Worm (Caenorhabditis elegans): ENCODE data around the gene ppfr-4.

ppfr-4 gene

DNA sequence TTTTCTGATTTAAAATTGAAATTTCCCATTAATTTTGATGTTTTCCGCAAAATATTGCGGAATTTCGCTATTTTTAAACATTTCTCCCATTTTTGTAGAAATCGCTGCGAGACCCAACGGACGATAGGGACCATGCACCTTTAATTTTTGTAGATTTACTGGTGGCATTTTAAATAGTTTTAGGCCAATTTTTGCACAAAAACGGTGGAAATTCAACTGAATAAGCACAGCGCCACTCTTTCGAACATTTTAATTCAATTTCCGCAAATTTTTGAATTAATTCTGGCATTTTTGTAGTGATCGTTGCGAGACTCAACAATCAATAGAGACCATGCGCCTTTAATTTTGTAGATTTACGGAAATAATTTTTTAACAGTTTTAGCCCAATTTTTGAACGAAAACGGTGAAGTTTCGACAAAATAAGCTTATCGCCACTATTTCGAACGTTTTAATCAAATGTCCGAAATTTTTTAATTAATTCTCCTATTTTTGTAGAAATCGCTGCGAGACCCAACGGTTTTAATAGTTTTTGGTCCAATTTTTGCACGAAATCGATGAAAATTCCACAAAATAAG lies 21.2 kb upstream of the ppfr-4 start:
- TF ChIP-seq D2030.7 (GFP tag; IDR thresholded peaks at IDR 0.05) (peak; percentile 53), dox-1 (GFP tag; IDR thresholded peaks at IDR 0.05) (no peak), F10E7.11 (tag; optimal IDR thresholded peaks at IDR 0.05) (no peak), lin-54 (GFP tag; optimal IDR thresholded peaks at IDR 0.05) (peak; percentile 64), egrh-3 (GFP tag; IDR thresholded peaks at IDR 0.05) (no peak), lin-40 (tag; optimal IDR thresholded peaks at IDR 0.05) (no peak), mcd-1 (GFP tag; IDR thresholded peaks at IDR 0.05) (peak; percentile 44; the same call in 1 of the 2 replicates), nhr-80 (tag; optimal IDR thresholded peaks at IDR 0.05) (no peak), nhr-90 (tag; optimal IDR thresholded peaks at IDR 0.05) (no peak), atf-7 (tag; optimal IDR thresholded peaks at IDR 0.05) (no peak), tlf-1 (GFP tag; optimal IDR thresholded peaks at IDR 0.05) (peak; percentile 41), Y95B8A.8 (GFP tag; IDR thresholded peaks at IDR 0.05) (no peak), snpc-3.4 (tag; optimal IDR thresholded peaks at IDR 0.05) (peak; percentile 72), pbrm-1 (GFP tag; IDR thresholded peaks at IDR 0.05) (no peak), die-1 (tag; optimal IDR thresholded peaks at IDR 0.05) (no peak), efl-1 (GFP tag; optimal IDR thresholded peaks at IDR 0.05) (peak; percentile 19), tbp1 (GFP tag; optimal IDR thresholded peaks at IDR 0.05) (no peak), tbx-9 (tag; optimal IDR thresholded peaks at IDR 0.05; ENCODE audit: borderline replicate concordance) (no peak), nfyb-1 (GFP tag; IDR thresholded peaks at IDR 0.05) (peak; percentile 61; the same call in 1 of the 2 replicates), B0019.2 (GFP tag; conservative IDR thresholded peaks at IDR 0.05) (no peak), snpc-1.1 (tag; optimal IDR thresholded peaks at IDR 0.05; ENCODE audit: insufficient read depth) (peak; percentile 26), hrde-1 (tag; optimal IDR thresholded peaks at IDR 0.05; ENCODE audit: borderline replicate concordance) (peak; percentile 53), C17E4.6 (GFP tag; IDR thresholded peaks at IDR 0.05) (0 out of 2 replicates have a peak, but pooled peaks have one; percentile 26), rcor-1 (GFP tag; IDR thresholded peaks at IDR 0.05) (peak; percentile 33; the same call in 1 of the 2 replicates), lsl-1 (GFP tag; optimal IDR thresholded peaks at IDR 0.05) (peak; percentile 97), madf-8 (GFP tag; conservative IDR thresholded peaks at IDR 0.05) (peak; percentile 64), lin-35 (GFP tag; optimal IDR thresholded peaks at IDR 0.05) (no peak), F49E8.2 (tag; optimal IDR thresholded peaks at IDR 0.05; ENCODE audit: insufficient read depth) (peak; percentile 10), B0336.3 (GFP tag; IDR thresholded peaks at IDR 0.05) (peak; percentile 65; the same call in 1 of the 2 replicates), mel-28 (tag; optimal IDR thresholded peaks at IDR 0.05; ENCODE audit: borderline replicate concordance) (no peak), F57C9.4 (tag; optimal IDR thresholded peaks at IDR 0.05) (no peak), lin-26 (GFP tag; IDR thresholded peaks at IDR 0.05) (no peak), madf-6 (GFP tag; IDR thresholded peaks at IDR 0.05) (peak; percentile 83), ztf-18 (tag; optimal IDR thresholded peaks at IDR 0.05) (peak; percentile 85), xnd-1 (tag; optimal IDR thresholded peaks at IDR 0.05) (peak; percentile 77), athp-1 (tag; optimal IDR thresholded peaks at IDR 0.05) (peak; percentile 26), K12H6.12 (tag; optimal IDR thresholded peaks at IDR 0.05) (no peak), F33H1.4 (GFP tag; IDR thresholded peaks at IDR 0.05) (peak; percentile 92), ZK185.1 (tag; optimal IDR thresholded peaks at IDR 0.05; ENCODE audit: poor library complexity, severe bottlenecking) (no peak), ceh-91 (GFP tag; IDR thresholded peaks at IDR 0.05) (peak; percentile 56), ama-1 (optimal IDR thresholded peaks at IDR 0.05) (no peak), ama-1 (GFP tag; optimal IDR thresholded peaks at IDR 0.05) (no peak)
